Worm (Caenorhabditis elegans) whole organism, young adult: ENCODE measurements around the gene poml-4.
"Not testable (repeated sequence)": the region's sequence is repeated elsewhere in the genome, so short reads cannot be mapped to it uniquely, and the experiment has no call there.

Source experiments
- mxl-1 ChIP-seq: sonication (generic microtip); optimal IDR thresholded peaks from 2 replicates; lab custom pipeline; 2016; ENCODE audit warnings: missing genetic modification characterization, missing compliant biosample characterization
- unc-130 ChIP-seq: sonication (generic microtip); optimal IDR thresholded peaks from 2 replicates; lab custom pipeline; 2016; ENCODE audit warnings: missing genetic modification reagents, missing genetic modification characterization, missing compliant biosample characterization

ce11 chrII:1543182-1543581 lies 2.5 kb downstream of the poml-4 start, which contains the start of gene K05F6.4:
- not testable (repeated sequence) for TF ChIP-seq mxl-1, unc-130
